Fruit fly (Drosophila melanogaster) whole organism, embryonic: Measurements from ENCODE around the gene tho2.

Experiments used
- Ada2b ChIP-seq: fragments of 200-800 bp; sonication (Bioruptor generic); IDR thresholded peaks from 2 replicates; pipeline ENCODE4 v1.3.6; 2022; ENCODE audit warnings: missing biosample characterization, missing genetic modification characterization
- Aef1 ChIP-seq: fragments of 200-800 bp; sonication (Bioruptor generic); IDR thresholded peaks from 3 replicates; pipeline ENCODE4 v1.3.6; 2022; ENCODE audit warnings: missing biosample characterization, missing genetic modification characterization
- Atf6 ChIP-seq: fragments of 200-800 bp; sonication (Bioruptor generic); IDR thresholded peaks from 2 replicates; pipeline ENCODE4 v1.3.6; 2022; ENCODE audit warnings: missing biosample characterization, missing genetic modification characterization
- Awh ChIP-seq: fragments of 200-800 bp; sonication (Bioruptor generic); IDR thresholded peaks from 2 replicates; pipeline ENCODE4, ENCODE4 v1.3.6; 2022; ENCODE audit warnings: missing biosample characterization, missing genetic modification characterization
- B-H2 ChIP-seq: fragments of 200-800 bp; sonication (Bioruptor generic); optimal IDR thresholded peaks from 2 replicates; lab custom pipeline; 2018; ENCODE audit warnings: missing biosample characterization, mild to moderate bottlenecking, missing genetic modification characterization
- CG11695 ChIP-seq: fragments of 200-800 bp; sonication (Bioruptor generic); IDR thresholded peaks from 3 replicates; pipeline ENCODE4 v1.3.6; 2022; ENCODE audit warnings: missing biosample characterization, missing genetic modification characterization
- CG12236 ChIP-seq: fragments of 200-800 bp; sonication (Bioruptor generic); optimal IDR thresholded peaks from 2 replicates; lab custom pipeline; 2016; ENCODE audit warnings: missing biosample characterization, missing genetic modification characterization
- CG12659 ChIP-seq: fragments of 200-800 bp; sonication (Bioruptor generic); optimal IDR thresholded peaks from 3 replicates; lab custom pipeline; 2017; ENCODE audit warnings: mild to moderate bottlenecking, missing biosample characterization, missing genetic modification reagents, missing genetic modification characterization
- CG14014 ChIP-seq: fragments of 200-800 bp; sonication (Bioruptor generic); IDR thresholded peaks from 2 replicates; pipeline ENCODE4 v1.3.6; 2022; ENCODE audit warnings: missing biosample characterization, missing genetic modification characterization
- CG14710 ChIP-seq: fragments of 200-800 bp; sonication (Bioruptor generic); optimal IDR thresholded peaks from 3 replicates; lab custom pipeline; 2019; ENCODE audit warnings: missing biosample characterization, mild to moderate bottlenecking, missing genetic modification characterization, moderate library complexity
- CG15269 ChIP-seq: fragments of 200-800 bp; sonication (Bioruptor generic); optimal IDR thresholded peaks from 2 replicates; lab custom pipeline; 2018; ENCODE audit warnings: missing biosample characterization, mild to moderate bottlenecking, missing genetic modification characterization, moderate library complexity
- CG2678 ChIP-seq: fragments of 200-800 bp; sonication (Bioruptor generic); optimal IDR thresholded peaks from 3 replicates; lab custom pipeline; 2019; ENCODE audit warnings: missing biosample characterization, mild to moderate bottlenecking, missing genetic modification characterization, moderate library complexity
- CG2712 ChIP-seq: fragments of 200-800 bp; optimal IDR thresholded peaks from 3 replicates; lab custom pipeline; 2019; ENCODE audit warnings: missing biosample characterization, mild to moderate bottlenecking, missing genetic modification characterization, moderate library complexity
- CG30403 ChIP-seq: fragments of 200-800 bp; sonication (Bioruptor generic); optimal IDR thresholded peaks from 3 replicates; lab custom pipeline; 2016; ENCODE audit warnings: missing biosample characterization, missing genetic modification characterization
- CG3407 ChIP-seq: fragments of 200-800 bp; sonication (Bioruptor generic); optimal IDR thresholded peaks from 2 replicates; lab custom pipeline; 2018; ENCODE audit warnings: missing biosample characterization, mild to moderate bottlenecking, missing genetic modification characterization
- CG34376 ChIP-seq: fragments of 200-800 bp; sonication (Bioruptor generic); optimal IDR thresholded peaks from 2 replicates; lab custom pipeline; 2018; ENCODE audit warnings: missing biosample characterization, mild to moderate bottlenecking, missing genetic modification characterization
- CG7357 ChIP-seq: fragments of 200-800 bp; sonication (Bioruptor generic); IDR thresholded peaks from 3 replicates; pipeline ENCODE4 v1.3.6; 2022; ENCODE audit warnings: missing biosample characterization, missing genetic modification characterization
- CHES-1-like ChIP-seq: fragments of 200-800 bp; sonication (Bioruptor generic); optimal IDR thresholded peaks from 2 replicates; lab custom pipeline; 2016; ENCODE audit warnings: missing biosample characterization, missing genetic modification characterization
- Dbx ChIP-seq: fragments of 200-800 bp; sonication (Bioruptor generic); IDR thresholded peaks from 3 replicates; pipeline ENCODE4 v1.3.6; 2022; ENCODE audit warnings: missing biosample characterization, missing genetic modification characterization
- Doc3 ChIP-seq: fragments of 200-800 bp; sonication (Bioruptor generic); IDR thresholded peaks from 3 replicates; pipeline ENCODE4 v1.3.6; 2022; ENCODE audit warnings: missing biosample characterization, missing genetic modification characterization; ENCODE audit not compliant: partially characterized antibody
- Elba2 ChIP-seq: fragments of 200-800 bp; sonication (Bioruptor generic); optimal IDR thresholded peaks from 3 replicates; lab custom pipeline; 2016; ENCODE audit warnings: missing biosample characterization, missing genetic modification characterization
- Gug ChIP-seq: fragments of 200-800 bp; sonication (Bioruptor generic); IDR thresholded peaks from 4 replicates; pipeline ENCODE4 v1.3.6; 2022; ENCODE audit warnings: missing biosample characterization, missing genetic modification characterization
- HLH4C ChIP-seq: fragments of 200-800 bp; sonication (Bioruptor generic); IDR thresholded peaks from 3 replicates; pipeline ENCODE4 v1.3.6; 2022; ENCODE audit warnings: missing biosample characterization, missing genetic modification characterization; ENCODE audit not compliant: partially characterized antibody
- HLHmδ ChIP-seq: fragments of 200-800 bp; sonication (Bioruptor generic); optimal IDR thresholded peaks from 2 replicates; lab custom pipeline; 2018; ENCODE audit warnings: missing biosample characterization, mild to moderate bottlenecking, missing genetic modification characterization, moderate library complexity
- Mes4 ChIP-seq: fragments of 200-800 bp; sonication (Bioruptor generic); optimal IDR thresholded peaks from 2 replicates; lab custom pipeline; 2016; ENCODE audit warnings: missing biosample characterization, missing genetic modification characterization
- NfI ChIP-seq: fragments of 200-800 bp; sonication (Bioruptor generic); optimal IDR thresholded peaks from 3 replicates; lab custom pipeline; 2018; ENCODE audit warnings: missing biosample characterization, mild to moderate bottlenecking, missing genetic modification characterization, moderate library complexity
- Oli ChIP-seq: fragments of 200-800 bp; sonication (Bioruptor generic); optimal IDR thresholded peaks from 2 replicates; lab custom pipeline; 2018; ENCODE audit warnings: missing biosample characterization, mild to moderate bottlenecking, missing genetic modification characterization, moderate library complexity
- Ssrp ChIP-seq: fragments of 200-800 bp; sonication (Bioruptor generic); optimal IDR thresholded peaks from 2 replicates; lab custom pipeline; 2018; ENCODE audit warnings: missing biosample characterization, mild to moderate bottlenecking, missing genetic modification characterization, moderate library complexity
- Stat92E ChIP-seq, 3 experiments: fragments of >200 bp in 2 of 3; fragments of 200-800 bp in 1 of 3; sonication (Bioruptor generic) in 1 of 3; optimal IDR thresholded peaks; 2 replicates each; lab custom pipeline; 2017 to 2019; ENCODE audit warnings: missing biosample characterization in 3 of 3, missing genetic modification characterization in 3 of 3, mild to moderate bottlenecking in 1 of 3, moderate library complexity in 1 of 3
- Trl ChIP-seq, 3 experiments: fragments of >200 bp in 2 of 3; fragments of 200-800 bp in 1 of 3; sonication (Bioruptor generic) in 1 of 3; optimal IDR thresholded peaks; 2 replicates in 1 of 3; 3 replicates in 2 of 3; lab custom pipeline; 2016 to 2017; ENCODE audit warnings: missing biosample characterization in 1 of 3, missing genetic modification characterization in 1 of 3
- ac ChIP-seq: fragments of 200-800 bp; sonication (Bioruptor generic); optimal IDR thresholded peaks from 3 replicates; lab custom pipeline; 2017; ENCODE audit warnings: missing biosample characterization, mild to moderate bottlenecking, missing genetic modification characterization
- al ChIP-seq: fragments of 200-800 bp; sonication (Bioruptor generic); IDR thresholded peaks from 2 replicates; pipeline ENCODE4 v1.3.6; 2022; ENCODE audit warnings: missing biosample characterization, missing genetic modification characterization
- ara ChIP-seq: fragments of 200-800 bp; sonication (Bioruptor generic); IDR thresholded peaks from 2 replicates; pipeline ENCODE4 v1.3.6; 2022; ENCODE audit warnings: missing biosample characterization, missing genetic modification characterization
- dm ChIP-seq: fragments of 200-800 bp; sonication (Bioruptor generic); optimal IDR thresholded peaks from 3 replicates; lab custom pipeline; 2016; ENCODE audit warnings: missing biosample characterization, missing genetic modification characterization
- dpn ChIP-seq, 2 experiments: fragments of 200-800 bp; sonication (Bioruptor generic); optimal IDR thresholded peaks; 3 replicates each; lab custom pipeline; 2016; ENCODE audit warnings: missing biosample characterization in 2 of 2, missing genetic modification characterization in 2 of 2
- emc ChIP-seq: fragments of 200-800 bp; sonication (Bioruptor generic); optimal IDR thresholded peaks from 2 replicates; lab custom pipeline; 2016; ENCODE audit warnings: missing biosample characterization, missing genetic modification characterization
- gem ChIP-seq: fragments of 200-800 bp; sonication (Bioruptor generic); optimal IDR thresholded peaks from 2 replicates; lab custom pipeline; 2019; ENCODE audit warnings: missing biosample characterization, mild to moderate bottlenecking, missing genetic modification characterization, moderate library complexity
- gro ChIP-seq: fragments of 200-800 bp; sonication (Bioruptor generic); optimal IDR thresholded peaks from 2 replicates; lab custom pipeline; 2016; ENCODE audit warnings: missing biosample characterization, missing genetic modification characterization
- knrl ChIP-seq: fragments of 200-800 bp; sonication (Bioruptor generic); IDR thresholded peaks from 3 replicates; pipeline ENCODE4 v1.3.6; 2022; ENCODE audit warnings: missing biosample characterization, missing genetic modification characterization; ENCODE audit not compliant: partially characterized antibody
- nerfin-2 ChIP-seq: fragments of 200-800 bp; sonication (Bioruptor generic); IDR thresholded peaks from 2 replicates; pipeline ENCODE4 v1.3.6; 2022; ENCODE audit warnings: missing biosample characterization, missing genetic modification characterization; ENCODE audit not compliant: partially characterized antibody
- otp ChIP-seq: fragments of 200-800 bp; sonication (Bioruptor generic); IDR thresholded peaks from 3 replicates; pipeline ENCODE4, ENCODE4 v1.3.6; 2022; ENCODE audit warnings: missing biosample characterization, missing genetic modification characterization
- scrt ChIP-seq: fragments of 200-800 bp; sonication (Bioruptor generic); optimal IDR thresholded peaks from 2 replicates; lab custom pipeline; 2018; ENCODE audit warnings: missing biosample characterization, mild to moderate bottlenecking, missing genetic modification characterization, moderate library complexity
- toy ChIP-seq: fragments of 200-800 bp; sonication (Bioruptor generic); IDR thresholded peaks from 2 replicates; pipeline ENCODE4 v1.3.6; 2022; ENCODE audit warnings: missing biosample characterization, missing genetic modification characterization
- vnd ChIP-seq: fragments of 200-800 bp; sonication (Bioruptor generic); IDR thresholded peaks from 3 replicates; pipeline ENCODE4 v1.3.6; 2022; ENCODE audit warnings: missing biosample characterization, missing genetic modification characterization; ENCODE audit not compliant: partially characterized antibody
- vvl ChIP-seq: fragments of 200-800 bp; sonication (Bioruptor generic); IDR thresholded peaks from 2 replicates; pipeline ENCODE4 v1.3.6; 2022; ENCODE audit warnings: missing biosample characterization, missing genetic modification characterization
- yki ChIP-seq: fragments of >200 bp; optimal IDR thresholded peaks from 3 replicates; lab custom pipeline; 2018
- zf30C ChIP-seq: fragments of 200-800 bp; sonication (Bioruptor generic); optimal IDR thresholded peaks from 3 replicates; lab custom pipeline; 2018; ENCODE audit warnings: missing biosample characterization, mild to moderate bottlenecking, missing genetic modification characterization
- zfh2 ChIP-seq: fragments of 200-800 bp; sonication (Bioruptor generic); optimal IDR thresholded peaks from 2 replicates; lab custom pipeline; 2016; ENCODE audit warnings: missing biosample characterization, missing genetic modification characterization

Gene tho2

dm6 chr2L:2178810-2179143 is 33.8 kb upstream of the tho2 start (continued):
- TF ChIP-seq otp (GFP tag; lab: Robert Waterston, UW) (no peak), CG12236 (GFP tag; lab: Kevin White, UChicago) (no peak), Atf6 (no peak), Gug (GFP tag; lab: Robert Waterston, UW) (no peak), Oli (peak; percentile 3), Ada2b (GFP tag; lab: Robert Waterston, UW) (peak; percentile 21; the same call in 1 of the 2 replicates), CG14014 (GFP tag; lab: Robert Waterston, UW) (0 out of 2 replicates have a peak, but pooled peaks have one; percentile 4), gem (no peak), toy (no peak), CG30403 (peak; percentile 4), Doc3 (no peak), Trl (optimal IDR thresholded peaks at IDR 0.05; lab: Kevin White, UChicago) (peak; percentile 82 to 85), Trl (GFP tag; optimal IDR thresholded peaks at IDR 0.05; lab: Kevin White, UChicago) (no peak), CG11695 (GFP tag; lab: Robert Waterston, UW) (no peak), yki (lab: Kevin White, UChicago) (peak; percentile 15)
- TF ChIP-seq, all 482 proteins: peak for 13

DNA sequence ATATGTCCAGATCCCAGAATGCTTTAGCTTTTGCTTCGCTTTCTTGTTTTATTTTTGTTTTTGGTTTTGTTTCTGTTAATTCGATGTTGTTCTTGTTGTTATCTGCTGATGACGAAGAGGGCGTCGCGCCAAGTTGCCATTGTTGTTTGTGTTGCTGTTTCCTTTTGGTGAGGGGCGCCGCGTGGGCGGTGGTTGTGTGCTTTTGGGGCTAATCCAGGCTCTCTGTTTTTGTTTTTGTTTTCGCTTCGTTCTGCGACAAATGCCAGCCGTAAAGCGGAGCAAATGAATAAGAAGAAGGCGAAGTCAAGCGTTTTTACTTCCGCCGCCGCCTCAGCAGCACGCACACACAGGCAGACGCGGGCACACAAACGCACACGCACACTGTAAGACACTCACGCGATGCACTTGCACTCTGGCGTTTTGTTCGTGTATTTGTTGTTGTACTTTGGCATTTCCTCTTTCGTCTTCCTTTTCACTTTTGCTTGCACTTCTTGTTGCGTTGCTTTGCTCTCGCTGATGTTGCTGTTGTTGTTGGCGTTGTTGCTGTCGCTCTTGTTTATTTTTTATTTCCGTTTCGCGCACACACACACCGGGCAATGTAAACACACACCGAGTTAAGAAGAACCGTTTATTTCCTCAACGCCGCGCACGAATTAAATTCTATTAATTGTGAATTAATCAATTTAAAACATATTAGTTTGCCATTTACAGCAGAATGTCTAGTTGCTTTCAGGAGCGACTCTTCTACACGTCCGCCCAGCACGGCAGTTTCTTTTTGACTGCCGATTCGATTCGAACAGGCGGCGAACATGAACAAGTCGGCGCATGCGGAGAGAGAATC is 33.2 kb upstream of the tho2 start, which contains the start of gene aop:
TSS of gene aop (minus strand) at position 786 of the 841 bp plus-strand sequence.
- TF ChIP-seq zf30C (GFP tag; lab: Kevin White, UChicago), result peak; percentile 39
- TF ChIP-seq dpn (GFP tag; optimal IDR thresholded peaks at IDR 0.05; lab: Kevin White, UChicago), result peak in 1 of 2 experiments; percentile 43
- no peak for TF ChIP-seq zfh2
- TF ChIP-seq CG2678 (tag; lab: Kevin White, UChicago), result peak; percentile 19
- TF ChIP-seq vvl (GFP tag; lab: Robert Waterston, UW), result peak; percentile 48; the same call in 1 of the 2 replicates
- TF ChIP-seq dm (GFP tag; lab: Kevin White, UChicago), result no peak
- TF ChIP-seq HLHmδ (GFP tag; lab: Kevin White, UChicago), result peak; percentile 61
- no peak for TF ChIP-seq al
- no peak for TF ChIP-seq Awh (GFP tag; lab: Robert Waterston, UW)
- peak; percentile 23 for TF ChIP-seq CG15269
- TF ChIP-seq ac, result peak; percentile 50
- 0 out of 3 replicates have a peak, but pooled peaks have one; percentile 16 for TF ChIP-seq knrl (GFP tag; lab: Robert Waterston, UW)
- no peak for TF ChIP-seq Mes4 (GFP tag; lab: Kevin White, UChicago)
- peak; percentile 71 for TF ChIP-seq gro (GFP tag; lab: Kevin White, UChicago)
- no peak for TF ChIP-seq Ssrp (tag; lab: Kevin White, UChicago)
- peak; percentile 47 for TF ChIP-seq CG2712 (tag; lab: Kevin White, UChicago)
- peak; percentile 36 for TF ChIP-seq B-H2
- no peak for TF ChIP-seq Aef1 (GFP tag; lab: Robert Waterston, UW)
- TF ChIP-seq scrt (GFP tag; lab: Kevin White, UChicago), result peak; percentile 42
- TF ChIP-seq CHES-1-like (GFP tag; lab: Kevin White, UChicago), result peak; percentile 40
- TF ChIP-seq nerfin-2 (GFP tag; lab: Robert Waterston, UW), result no peak
- TF ChIP-seq CG34376 (GFP tag; lab: Kevin White, UChicago), result peak; percentile 32
- TF ChIP-seq HLH4C (GFP tag; lab: Robert Waterston, UW), result peak; percentile 27; the same call in 1 of the 3 replicates
- peak in 1 of 3 experiments; percentile 60 for TF ChIP-seq Stat92E (GFP tag; optimal IDR thresholded peaks at IDR 0.05; lab: Kevin White, UChicago)
- peak; percentile 30 for TF ChIP-seq Elba2 (GFP tag; lab: Kevin White, UChicago)
- peak; percentile 15 for TF ChIP-seq CG14710 (tag; lab: Kevin White, UChicago)
- peak; percentile 29 for TF ChIP-seq CG12659
- peak; percentile 48; the same call in 1 of the 3 replicates for TF ChIP-seq Dbx (GFP tag; lab: Robert Waterston, UW)
- TF ChIP-seq vnd (GFP tag; lab: Robert Waterston, UW), result no peak
- no peak for TF ChIP-seq CG7357 (GFP tag; lab: Robert Waterston, UW)
- peak; percentile 16; the same call in 1 of the 2 replicates for TF ChIP-seq ara (GFP tag; lab: Robert Waterston, UW)
- peak; percentile 28 for TF ChIP-seq NfI (GFP tag; lab: Kevin White, UChicago)
- peak; percentile 5 for TF ChIP-seq CG3407 (GFP tag; lab: Kevin White, UChicago)
- TF ChIP-seq emc (GFP tag; lab: Kevin White, UChicago), result no peak
